Fruit fly (Drosophila melanogaster): ENCODE results near the gene St2.

- TF ChIP-seq usp (GFP tag; optimal IDR thresholded peaks at IDR 0.05) (no peak), EcR (GFP tag; optimal IDR thresholded peaks at IDR 0.05) (no peak), CG8478 (optimal IDR thresholded peaks at IDR 0.05) (no peak)
Measured at dm6 chr3R:9246366-9246765, 5.3 kb upstream of the St2 start, which contains the start of gene CG8420.
